Worm (Caenorhabditis elegans) whole organism, early embryonic: ENCODE data around the gene srt-16.

ENCODE experiments used
- B0310.2 ChIP-seq: sonication (generic microtip); optimal IDR thresholded peaks from 2 replicates; lab custom pipeline; 2016; ENCODE audit warnings: mild to moderate bottlenecking, missing genetic modification characterization, missing compliant biosample characterization
- F13C5.2 ChIP-seq: sonication (generic microtip); optimal IDR thresholded peaks from 2 replicates; lab custom pipeline; 2017; ENCODE audit warnings: mild to moderate bottlenecking, missing genetic modification characterization, inconsistent platforms, missing compliant biosample characterization
- aly-1 ChIP-seq: sonication (generic microtip); optimal IDR thresholded peaks from 2 replicates; lab custom pipeline; 2016; ENCODE audit warnings: missing genetic modification characterization, missing compliant biosample characterization
- ama-1 ChIP-seq: fragments of 150-350 bp; optimal IDR thresholded peaks from 2 replicates; lab custom pipeline; 2014
- ceh-13 ChIP-seq: fragments of 200-800 bp; sonication (Bioruptor generic); optimal IDR thresholded peaks from 2 replicates; lab custom pipeline; 2018; ENCODE audit warnings: mild to moderate bottlenecking, missing genetic modification characterization, missing compliant biosample characterization
- ceh-36 ChIP-seq: sonication (generic microtip); optimal IDR thresholded peaks from 2 replicates; lab custom pipeline; 2016; ENCODE audit warnings: missing genetic modification characterization, inconsistent platforms, missing compliant biosample characterization
- ets-7 ChIP-seq: sonication (generic microtip); optimal IDR thresholded peaks from 2 replicates; lab custom pipeline; 2016; ENCODE audit warnings: missing genotype, missing genetic modification characterization, missing compliant biosample characterization
- flt-1 ChIP-seq: fragments of 200-800 bp; sonication (Bioruptor generic); IDR thresholded peaks from 2 replicates; pipeline ENCODE4 v1.3.6; 2022; ENCODE audit warnings: missing genetic modification characterization, missing compliant biosample characterization
- hmbx-1 ChIP-seq: sonication (generic microtip); optimal IDR thresholded peaks from 2 replicates; lab custom pipeline; 2016; ENCODE audit warnings: mild to moderate bottlenecking, missing genetic modification characterization, missing compliant biosample characterization
- hmg-4 ChIP-seq: fragments of 200-800 bp; sonication (Bioruptor generic); optimal IDR thresholded peaks from 2 replicates; lab custom pipeline; 2018; ENCODE audit warnings: mild to moderate bottlenecking, missing genetic modification characterization, missing compliant biosample characterization
- hnd-1 ChIP-seq: sonication (generic microtip); optimal IDR thresholded peaks from 2 replicates; lab custom pipeline; 2016; ENCODE audit warnings: missing genetic modification characterization, missing compliant biosample characterization
- pes-1 ChIP-seq: fragments of 200-800 bp; sonication (Bioruptor generic); IDR thresholded peaks from 2 replicates; pipeline ENCODE4 v1.3.6; 2022; ENCODE audit warnings: missing genetic modification reagents, missing genetic modification characterization, missing compliant biosample characterization
- scrt-1 ChIP-seq: fragments of 200-800 bp; sonication (Bioruptor generic); IDR thresholded peaks from 2 replicates; pipeline ENCODE4 v1.3.6; 2022; ENCODE audit warnings: missing genetic modification characterization, missing compliant biosample characterization
- sea-1 ChIP-seq: fragments of 200-800 bp; sonication (Bioruptor generic); conservative IDR thresholded peaks from 2 replicates; pipeline ENCODE4 v1.3.6; 2022; ENCODE audit warnings: missing genetic modification characterization, missing compliant biosample characterization
- tbx-11 ChIP-seq: fragments of 200-800 bp; sonication (Bioruptor generic); IDR thresholded peaks from 2 replicates; pipeline ENCODE4 v1.3.6; 2022; ENCODE audit warnings: missing genetic modification characterization, missing compliant biosample characterization
- tbx-37 ChIP-seq: fragments of 200-800 bp; sonication (Bioruptor generic); conservative IDR thresholded peaks from 2 replicates; pipeline ENCODE4 v1.3.6; 2022; ENCODE audit warnings: missing genetic modification reagents, missing genetic modification characterization, missing compliant biosample characterization
- tra-4 ChIP-seq: sonication (generic microtip); optimal IDR thresholded peaks from 2 replicates; lab custom pipeline; 2017; ENCODE audit warnings: missing genetic modification characterization, missing compliant biosample characterization

Gene srt-16

DNA sequence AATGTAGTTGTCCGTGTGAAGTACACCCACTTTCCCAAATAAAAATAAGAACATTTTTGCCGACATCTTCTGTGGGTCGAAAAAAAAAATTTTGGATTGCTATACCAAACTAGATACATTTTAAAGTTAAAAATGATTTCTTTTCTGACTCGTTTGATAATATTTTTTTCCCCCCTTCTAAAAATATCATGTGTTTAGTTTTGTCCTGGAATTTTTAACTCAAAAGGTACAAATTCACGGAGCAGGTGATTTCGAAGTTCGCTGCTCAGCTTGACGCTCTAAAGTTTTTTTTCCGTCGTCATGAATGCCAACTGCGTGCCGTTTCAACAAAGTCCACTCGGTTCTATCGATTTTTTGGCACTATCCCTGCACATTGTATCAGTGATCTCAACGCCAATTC is 1.6 kb upstream of the srt-16 start, which contains the start of gene srh-185:
Gene srh-185, plus strand, starts transcription at position 301 of the 400 bp plus-strand sequence.
- no peak for TF ChIP-seq tra-4 (tag; lab: Kevin White, UChicago)
- no peak for TF ChIP-seq scrt-1 (GFP tag; lab: Robert Waterston, UW)
- no peak for TF ChIP-seq sea-1
- no peak for TF ChIP-seq hmg-4 (GFP tag; lab: Kevin White, UChicago)
- TF ChIP-seq ceh-13 (GFP tag; lab: Kevin White, UChicago) = no peak
- no peak for TF ChIP-seq ets-7 (tag; lab: Kevin White, UChicago)

- TF ChIP-seq F13C5.2 (tag; lab: Kevin White, UChicago) (no peak), B0310.2 (tag; lab: Kevin White, UChicago) (no peak), ceh-36 (tag; lab: Kevin White, UChicago) (no peak), hmg-4 (GFP tag; lab: Kevin White, UChicago) (no peak), flt-1 (no peak), scrt-1 (GFP tag; lab: Robert Waterston, UW) (no peak), hnd-1 (no peak), tra-4 (tag; lab: Kevin White, UChicago) (no peak), tbx-11 (GFP tag; lab: Robert Waterston, UW) (no peak), ama-1 (lab: Kevin White, UChicago) (no peak), sea-1 (no peak), hmbx-1 (tag; lab: Kevin White, UChicago) (no peak), pes-1 (GFP tag; lab: Robert Waterston, UW) (no peak), ceh-13 (GFP tag; lab: Kevin White, UChicago) (no peak), ets-7 (tag; lab: Kevin White, UChicago) (no peak)
Observed at ce11 chrV:3062078-3062477, 2.2 kb downstream of the srt-16 start, which contains the start of gene srt-15. TSS of gene srt-15 (minus strand) at chrV:3062178.

- no peak for TF ChIP-seq ceh-13 (GFP tag; lab: Kevin White, UChicago)
- TF ChIP-seq B0310.2 (tag; lab: Kevin White, UChicago) = no peak
- no peak for TF ChIP-seq F13C5.2 (tag; lab: Kevin White, UChicago)
- TF ChIP-seq ets-7 (tag; lab: Kevin White, UChicago) = no peak
- no peak for TF ChIP-seq tra-4 (tag; lab: Kevin White, UChicago)
- TF ChIP-seq hmg-4 (GFP tag; lab: Kevin White, UChicago) = no peak
- TF ChIP-seq tbx-11 (GFP tag; lab: Robert Waterston, UW) = no peak
- TF ChIP-seq ceh-36 (tag; lab: Kevin White, UChicago) = no peak
- no peak for TF ChIP-seq scrt-1 (GFP tag; lab: Robert Waterston, UW)
- TF ChIP-seq hnd-1 = no peak
- no peak for TF ChIP-seq hmbx-1 (tag; lab: Kevin White, UChicago)
- TF ChIP-seq ama-1 (lab: Kevin White, UChicago) = no peak
- no peak for TF ChIP-seq tbx-37 (GFP tag; lab: Robert Waterston, UW)
- no peak for TF ChIP-seq aly-1 (tag; lab: Kevin White, UChicago)
- TF ChIP-seq flt-1 = no peak
Observed at ce11 chrV:3058996-3059395, 5.3 kb downstream of the srt-16 start, which contains the start of gene str-244. TSS of gene str-244 (minus strand) at chrV:3059096.

DNA sequence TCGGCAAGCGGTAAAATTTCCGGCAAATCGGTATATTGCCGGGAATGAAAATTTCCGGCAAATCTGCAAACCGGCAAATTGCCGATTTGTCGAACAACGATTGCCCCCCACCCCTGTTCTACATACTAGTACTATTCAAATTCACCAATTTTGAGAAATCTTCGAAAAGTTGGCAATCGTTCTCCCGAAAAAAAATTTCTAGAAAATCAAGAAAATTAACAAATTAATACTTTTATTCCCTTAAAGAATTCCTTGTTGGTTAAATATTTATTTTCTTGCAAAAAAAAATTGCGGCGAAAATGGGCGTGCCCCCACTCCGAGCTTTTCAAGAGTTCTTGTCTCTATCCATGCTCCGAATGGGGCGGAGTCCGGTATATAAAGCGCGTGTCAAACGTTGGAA is 10.1 kb downstream of the srt-16 start, which contains the start of gene C50H11.8:
Gene C50H11.8, plus strand, starts transcription at position 301 of the 400 bp plus-strand sequence.
- TF ChIP-seq hmg-4 (GFP tag; lab: Kevin White, UChicago) (no peak), scrt-1 (GFP tag; lab: Robert Waterston, UW) (no peak), ama-1 (lab: Kevin White, UChicago) (no peak), ceh-13 (GFP tag; lab: Kevin White, UChicago) (no peak), hmbx-1 (tag; lab: Kevin White, UChicago) (no peak)

DNA sequence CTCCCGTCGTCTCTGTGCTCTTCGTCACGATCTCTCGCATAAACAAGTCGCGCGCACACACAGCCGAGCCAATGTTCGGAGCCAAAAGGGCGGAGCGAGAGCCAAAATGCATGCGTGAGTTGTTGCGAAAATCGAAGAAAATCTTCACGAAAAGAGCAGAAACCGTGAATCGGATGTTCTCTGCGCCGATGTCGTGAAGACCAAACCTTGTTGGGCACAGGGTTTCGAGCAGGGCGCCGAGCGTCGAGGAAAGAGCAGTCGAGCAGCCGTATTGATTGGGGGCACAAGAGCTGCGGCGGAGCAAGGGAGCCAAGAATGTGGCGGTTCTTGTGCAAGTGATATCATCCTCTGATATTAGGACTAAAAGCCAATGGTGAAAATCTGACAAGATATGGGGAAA is 18.0 kb downstream of the srt-16 start:
- no peak for TF ChIP-seq tbx-11 (GFP tag; lab: Robert Waterston, UW)
- no peak for TF ChIP-seq ets-7 (tag; lab: Kevin White, UChicago)
- no peak for TF ChIP-seq hnd-1
- no peak for TF ChIP-seq B0310.2 (tag; lab: Kevin White, UChicago)
- no peak for TF ChIP-seq aly-1 (tag; lab: Kevin White, UChicago)
- no peak for TF ChIP-seq ama-1 (lab: Kevin White, UChicago)
- TF ChIP-seq tra-4 (tag; lab: Kevin White, UChicago) = no peak
- TF ChIP-seq scrt-1 (GFP tag; lab: Robert Waterston, UW) = no peak
- no peak for TF ChIP-seq hmg-4 (GFP tag; lab: Kevin White, UChicago)
- TF ChIP-seq pes-1 (GFP tag; lab: Robert Waterston, UW) = no peak
- TF ChIP-seq tbx-37 (GFP tag; lab: Robert Waterston, UW) = no peak
- no peak for TF ChIP-seq ceh-13 (GFP tag; lab: Kevin White, UChicago)
- no peak for TF ChIP-seq ceh-36 (tag; lab: Kevin White, UChicago)
- no peak for TF ChIP-seq hmbx-1 (tag; lab: Kevin White, UChicago)
- no peak for TF ChIP-seq F13C5.2 (tag; lab: Kevin White, UChicago)
- TF ChIP-seq sea-1 = no peak
- TF ChIP-seq flt-1 = no peak

- TF ChIP-seq hnd-1 (no peak), tbx-37 (GFP tag; lab: Robert Waterston, UW) (no peak), hmbx-1 (tag; lab: Kevin White, UChicago) (no peak), ets-7 (tag; lab: Kevin White, UChicago) (no peak), tbx-11 (GFP tag; lab: Robert Waterston, UW) (no peak)
Observed at ce11 chrV:3044837-3045236, 19.5 kb downstream of the srt-16 start, which contains the start of gene F59D6.1. TSS of gene F59D6.1 (plus strand) at chrV:3045137.

DNA sequence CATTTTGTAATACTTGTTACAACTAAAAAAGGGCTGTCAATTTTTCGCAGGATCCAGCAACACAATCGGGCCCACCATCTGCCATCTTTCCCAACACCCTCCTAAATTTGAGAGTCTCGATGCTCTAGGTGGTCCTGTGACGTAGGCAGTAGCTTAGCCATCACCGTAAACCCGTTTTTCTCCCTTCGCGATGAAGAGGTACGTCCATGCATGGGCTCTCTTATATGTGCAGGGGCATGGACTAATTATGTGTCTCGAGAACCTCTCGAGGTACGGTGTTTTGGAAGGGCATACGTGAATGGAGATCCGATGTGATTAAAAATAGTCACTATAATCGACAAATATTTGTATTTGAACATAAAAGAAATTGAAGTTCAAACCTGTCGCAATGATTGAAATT is 23.4 kb downstream of the srt-16 start:
- no peak for TF ChIP-seq sea-1
- no peak for TF ChIP-seq aly-1 (tag; lab: Kevin White, UChicago)
- TF ChIP-seq F13C5.2 (tag; lab: Kevin White, UChicago) = no peak
- no peak for TF ChIP-seq ceh-36 (tag; lab: Kevin White, UChicago)
- no peak for TF ChIP-seq ceh-13 (GFP tag; lab: Kevin White, UChicago)
- no peak for TF ChIP-seq tbx-11 (GFP tag; lab: Robert Waterston, UW)
- no peak for TF ChIP-seq flt-1
- no peak for TF ChIP-seq tra-4 (tag; lab: Kevin White, UChicago)
- no peak for TF ChIP-seq ets-7 (tag; lab: Kevin White, UChicago)
- TF ChIP-seq hmbx-1 (tag; lab: Kevin White, UChicago) = no peak
- TF ChIP-seq scrt-1 (GFP tag; lab: Robert Waterston, UW) = no peak
- no peak for TF ChIP-seq tbx-37 (GFP tag; lab: Robert Waterston, UW)
- TF ChIP-seq pes-1 (GFP tag; lab: Robert Waterston, UW) = no peak
- TF ChIP-seq B0310.2 (tag; lab: Kevin White, UChicago) = no peak
- TF ChIP-seq ama-1 (lab: Kevin White, UChicago) = no peak
- TF ChIP-seq hmg-4 (GFP tag; lab: Kevin White, UChicago) = no peak
- TF ChIP-seq hnd-1 = no peak
